Worm (Caenorhabditis elegans): ENCODE results near the gene lyst-1.

DNA sequence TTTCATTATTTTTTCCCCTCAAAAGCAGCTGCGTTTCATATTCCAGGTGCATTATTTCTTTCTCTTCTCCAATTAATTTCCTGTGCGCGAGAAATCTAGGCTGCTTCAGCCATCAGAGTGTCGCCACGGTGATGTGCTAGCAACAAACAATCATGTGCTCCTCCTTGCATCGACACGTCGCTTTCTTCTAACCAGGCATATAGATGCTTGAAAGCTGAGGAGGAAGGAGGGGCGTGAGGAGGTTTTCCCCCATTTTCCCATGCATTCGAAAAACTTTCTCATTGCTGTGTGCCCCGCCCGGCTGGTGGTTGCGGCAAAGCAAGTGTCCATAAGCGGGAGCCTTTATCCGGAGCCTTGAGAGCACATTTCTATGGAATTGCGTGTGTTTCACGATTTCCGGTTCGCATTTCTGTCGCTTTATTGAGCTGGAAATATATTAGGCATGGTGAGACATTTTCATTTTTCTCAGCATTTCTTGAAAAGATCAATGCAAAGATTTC is 8.7 kb upstream of the lyst-1 start, which contains the start of gene znf-474:
- TF ChIP-seq ztf-23 (GFP tag; IDR thresholded peaks at IDR 0.05) (no peak), med-1 (GFP tag; optimal IDR thresholded peaks at IDR 0.05; ENCODE audit: insufficient read depth) (no peak)

Measured in whole organism, midembryonic.